Worm (Caenorhabditis elegans) whole organism, late embryonic: ENCODE data around the gene srj-42.

ENCODE experiments used
- ahr-1 ChIP-seq: sonication (generic microtip); optimal IDR thresholded peaks from 2 replicates; lab custom pipeline; 2016; ENCODE audit warnings: missing genetic modification characterization, missing compliant biosample characterization
- ceh-19 ChIP-seq: fragments of 200-800 bp; sonication (Bioruptor generic); optimal IDR thresholded peaks from 2 replicates; lab custom pipeline; 2018; ENCODE audit warnings: mild to moderate bottlenecking, missing genetic modification characterization, missing compliant biosample characterization
- ceh-2 ChIP-seq: sonication (generic microtip); optimal IDR thresholded peaks from 2 replicates; lab custom pipeline; 2016; ENCODE audit warnings: missing genotype, missing genetic modification characterization, missing compliant biosample characterization
- ceh-31 ChIP-seq: sonication (generic microtip); optimal IDR thresholded peaks from 2 replicates; lab custom pipeline; 2016; ENCODE audit warnings: missing genetic modification characterization, missing compliant biosample characterization
- che-1 ChIP-seq: sonication (generic microtip); optimal IDR thresholded peaks from 2 replicates; lab custom pipeline; 2016; ENCODE audit warnings: mild to moderate bottlenecking, missing genetic modification characterization, missing compliant biosample characterization
- fkh-10 ChIP-seq: fragments of 150-350 bp; optimal IDR thresholded peaks from 2 replicates; lab custom pipeline; 2014; ENCODE audit warnings: missing biosample characterization, missing genetic modification reagents, missing genetic modification characterization
- hlh-30 ChIP-seq: sonication (generic microtip); optimal IDR thresholded peaks from 2 replicates; lab custom pipeline; 2017; ENCODE audit warnings: antibody characterized with exemption, missing genetic modification characterization, missing compliant biosample characterization; ENCODE audit not compliant: insufficient read depth
- lim-6 ChIP-seq: sonication (generic microtip); optimal IDR thresholded peaks from 2 replicates; lab custom pipeline; 2016; ENCODE audit warnings: missing genetic modification characterization, missing compliant biosample characterization
- nhr-232 ChIP-seq: sonication (generic microtip); optimal IDR thresholded peaks from 2 replicates; lab custom pipeline; 2016; ENCODE audit warnings: missing genetic modification characterization, missing compliant biosample characterization
- odd-2 ChIP-seq: sonication (generic microtip); optimal IDR thresholded peaks from 2 replicates; lab custom pipeline; 2017; ENCODE audit warnings: antibody characterized with exemption, mild to moderate bottlenecking, missing genetic modification characterization, missing compliant biosample characterization
- pha-4 ChIP-seq: fragments of 150-350 bp; optimal IDR thresholded peaks from 2 replicates; lab custom pipeline; 2018; ENCODE audit warnings: missing biosample characterization, missing genetic modification reagents, missing genetic modification characterization
- pqm-1 ChIP-seq: sonication (generic microtip); optimal IDR thresholded peaks from 2 replicates; lab custom pipeline; 2016; ENCODE audit warnings: missing genetic modification characterization, missing compliant biosample characterization
- ttx-3 ChIP-seq: sonication (generic microtip); optimal IDR thresholded peaks from 2 replicates; lab custom pipeline; 2016; ENCODE audit warnings: missing genetic modification reagents, missing genetic modification characterization, missing compliant biosample characterization
- unc-3 ChIP-seq, 2 experiments: fragments of 200-800 bp in 1 of 2; sonication (Bioruptor generic) in 1 of 2; sonication (generic microtip) in 1 of 2; conservative IDR thresholded peaks in 1 of 2; optimal IDR thresholded peaks in 1 of 2; 2 replicates each; pipeline versions ENCODE4 v1.3.6 to Lab custom; 2016 to 2022; ENCODE audit warnings: missing compliant biosample characterization in 2 of 2, missing genetic modification characterization in 2 of 2, missing genetic modification reagents in 1 of 2
- zip-5 ChIP-seq: sonication (generic microtip); optimal IDR thresholded peaks from 2 replicates; lab custom pipeline; 2016; ENCODE audit warnings: missing genetic modification characterization, missing compliant biosample characterization
- ztf-16 ChIP-seq: sonication (generic microtip); optimal IDR thresholded peaks from 2 replicates; lab custom pipeline; 2017; ENCODE audit warnings: missing genetic modification characterization, missing compliant biosample characterization

The srj-42 gene

ce11 chrIV:15206649-15207048 is 45.4 kb downstream of the srj-42 start:
- TF ChIP-seq ceh-31 (tag; lab: Kevin White, UChicago) (no peak), ztf-16 (tag; lab: Kevin White, UChicago) (no peak), che-1 (tag; lab: Kevin White, UChicago) (no peak), hlh-30 (no peak), ttx-3 (no peak), fkh-10 (no peak), ahr-1 (no peak), pha-4 (tag; lab: Kevin White, UChicago) (no peak), lim-6 (tag; lab: Kevin White, UChicago) (no peak), pqm-1 (no peak), ceh-19 (GFP tag; lab: Kevin White, UChicago) (no peak)

ce11 chrIV:15202923-15203322 is 49.1 kb downstream of the srj-42 start, which contains the start of gene sra-30:
Gene sra-30, minus strand, starts transcription at chrIV:15203023.
- TF ChIP-seq unc-3 (GFP tag; conservative IDR thresholded peaks at IDR 0.05; lab: Robert Waterston, UW) (no peak), unc-3 (tag; optimal IDR thresholded peaks at IDR 0.05; lab: Kevin White, UChicago) (no peak), nhr-232 (tag; lab: Kevin White, UChicago) (no peak), zip-5 (tag; lab: Kevin White, UChicago) (no peak), odd-2 (no peak), ceh-2 (tag; lab: Kevin White, UChicago) (no peak)
- TF ChIP-seq, all 69 proteins: peak for 0
